Worm (Caenorhabditis elegans) whole organism, L2 larva: ENCODE results near the gene srj-8.

Source experiments
- C34F6.9 ChIP-seq: fragments of 150-350 bp; optimal IDR thresholded peaks from 2 replicates; lab custom pipeline; 2014; ENCODE audit warnings: missing biosample characterization, missing genetic modification characterization
- F13H6.1 ChIP-seq: sonication (generic microtip); optimal IDR thresholded peaks from 2 replicates; lab custom pipeline; 2016; ENCODE audit warnings: missing genetic modification characterization, missing compliant biosample characterization
- R02D3.7 ChIP-seq: fragments of 150-350 bp; optimal IDR thresholded peaks from 2 replicates; lab custom pipeline; 2014; ENCODE audit warnings: missing biosample characterization, missing genetic modification characterization
- ZK546.5 ChIP-seq: sonication (generic microtip); optimal IDR thresholded peaks from 2 replicates; lab custom pipeline; 2017; ENCODE audit warnings: missing biosample characterization, missing genetic modification characterization
- alr-1 ChIP-seq: fragments of 150-350 bp; optimal IDR thresholded peaks from 2 replicates; lab custom pipeline; 2014; ENCODE audit warnings: missing biosample characterization, missing genetic modification characterization
- aly-2 ChIP-seq: fragments of 150-350 bp; optimal IDR thresholded peaks from 2 replicates; lab custom pipeline; 2014; ENCODE audit warnings: missing biosample characterization, missing genetic modification characterization
- ama-1 ChIP-seq: fragments of 150-350 bp; optimal IDR thresholded peaks from 2 replicates; lab custom pipeline; 2018; ENCODE audit warnings: inconsistent platforms
- blmp-1 ChIP-seq: sonication (generic microtip); optimal IDR thresholded peaks from 2 replicates; lab custom pipeline; 2017; ENCODE audit warnings: missing genetic modification characterization, mild to moderate bottlenecking, missing compliant biosample characterization, antibody characterized with exemption, moderate library complexity; ENCODE audit not compliant: insufficient read depth
- ceh-16 ChIP-seq: fragments of 150-350 bp; optimal IDR thresholded peaks from 2 replicates; lab custom pipeline; 2014; ENCODE audit warnings: missing biosample characterization, missing genetic modification characterization
- ceh-82 ChIP-seq: fragments of 150-350 bp; optimal IDR thresholded peaks from 2 replicates; lab custom pipeline; 2014; ENCODE audit warnings: missing biosample characterization, missing genetic modification characterization
- crh-2 ChIP-seq: sonication (generic microtip); optimal IDR thresholded peaks from 2 replicates; lab custom pipeline; 2017; ENCODE audit warnings: missing biosample characterization, missing genetic modification characterization
- dmd-4 ChIP-seq: sonication (generic microtip); optimal IDR thresholded peaks from 2 replicates; lab custom pipeline; 2017; ENCODE audit warnings: missing biosample characterization, missing genetic modification characterization
- elt-3 ChIP-seq: sonication (generic microtip); optimal IDR thresholded peaks from 2 replicates; lab custom pipeline; 2017; ENCODE audit warnings: missing biosample characterization, missing genetic modification characterization
- fos-1 ChIP-seq: fragments of 150-350 bp; optimal IDR thresholded peaks from 2 replicates; lab custom pipeline; 2014; ENCODE audit warnings: missing biosample characterization, missing genetic modification characterization
- gmeb-1 ChIP-seq: fragments of 150-350 bp; optimal IDR thresholded peaks from 2 replicates; lab custom pipeline; 2014; ENCODE audit warnings: missing biosample characterization, missing genetic modification characterization
- lin-13 ChIP-seq: fragments of 150-350 bp; optimal IDR thresholded peaks from 2 replicates; lab custom pipeline; 2014; ENCODE audit warnings: missing biosample characterization, missing genetic modification reagents, missing genetic modification characterization
- lin-39 ChIP-seq: fragments of 150-350 bp; optimal IDR thresholded peaks from 2 replicates; lab custom pipeline; 2014; ENCODE audit warnings: missing biosample characterization, missing genetic modification reagents, missing genetic modification characterization
- mab-5 ChIP-seq: fragments of 150-350 bp; optimal IDR thresholded peaks from 2 replicates; lab custom pipeline; 2014; ENCODE audit warnings: missing biosample characterization, missing genetic modification characterization
- mbf-1 ChIP-seq: sonication (generic microtip); optimal IDR thresholded peaks from 2 replicates; lab custom pipeline; 2017; ENCODE audit warnings: missing biosample characterization, missing genetic modification characterization
- mdl-1 ChIP-seq, 2 experiments: fragments of 150-350 bp in 1 of 2; sonication (generic microtip) in 1 of 2; optimal IDR thresholded peaks; 2 replicates each; lab custom pipeline; 2017; ENCODE audit warnings: missing biosample characterization in 2 of 2, missing genetic modification characterization in 2 of 2
- nhr-11 ChIP-seq: fragments of 150-350 bp; optimal IDR thresholded peaks from 2 replicates; lab custom pipeline; 2014; ENCODE audit warnings: missing biosample characterization, missing genetic modification characterization
- nhr-12 ChIP-seq: fragments of 150-350 bp; optimal IDR thresholded peaks from 2 replicates; lab custom pipeline; 2014; ENCODE audit warnings: missing biosample characterization, missing genetic modification characterization
- nhr-21 ChIP-seq: fragments of 150-350 bp; optimal IDR thresholded peaks from 2 replicates; lab custom pipeline; 2014; ENCODE audit warnings: missing biosample characterization, missing genetic modification characterization
- nhr-23 ChIP-seq: fragments of 150-350 bp; optimal IDR thresholded peaks from 2 replicates; lab custom pipeline; 2014; ENCODE audit warnings: missing biosample characterization, missing genetic modification reagents, missing genetic modification characterization
- nhr-237 ChIP-seq: fragments of 150-350 bp; optimal IDR thresholded peaks from 2 replicates; lab custom pipeline; 2014; ENCODE audit warnings: missing biosample characterization, missing genetic modification characterization
- peb-1 ChIP-seq: fragments of 150-350 bp; optimal IDR thresholded peaks from 2 replicates; lab custom pipeline; 2014; ENCODE audit warnings: missing biosample characterization, missing genetic modification characterization
- sem-4 ChIP-seq: fragments of 150-350 bp; optimal IDR thresholded peaks from 2 replicates; lab custom pipeline; 2014; ENCODE audit warnings: missing biosample characterization, missing genetic modification reagents, missing genetic modification characterization
- skn-1 ChIP-seq: sonication (generic microtip); optimal IDR thresholded peaks from 2 replicates; lab custom pipeline; 2017; ENCODE audit warnings: missing biosample characterization, missing genetic modification characterization
- sma-3 ChIP-seq: sonication (generic microtip); optimal IDR thresholded peaks from 2 replicates; lab custom pipeline; 2016; ENCODE audit warnings: missing genetic modification reagents, missing genetic modification characterization, missing compliant biosample characterization
- sma-9 ChIP-seq, 2 experiments: fragments of 150-350 bp in 1 of 2; sonication (generic microtip) in 1 of 2; optimal IDR thresholded peaks; 2 replicates each; lab custom pipeline; 2014 to 2016; ENCODE audit warnings: missing genetic modification characterization in 2 of 2, mild to moderate bottlenecking in 1 of 2, missing biosample characterization in 1 of 2, missing compliant biosample characterization in 1 of 2, missing genetic modification reagents in 1 of 2, moderate library complexity in 1 of 2
- unc-39 ChIP-seq: fragments of 150-350 bp; optimal IDR thresholded peaks from 2 replicates; lab custom pipeline; 2014; ENCODE audit warnings: missing biosample characterization, missing genetic modification characterization
- unc-62 ChIP-seq: fragments of 150-350 bp; optimal IDR thresholded peaks from 2 replicates; lab custom pipeline; 2014; ENCODE audit warnings: missing biosample characterization, missing genetic modification reagents, missing genetic modification characterization
- zag-1 ChIP-seq: fragments of 150-350 bp; optimal IDR thresholded peaks from 2 replicates; lab custom pipeline; 2014; ENCODE audit warnings: missing biosample characterization, missing genetic modification characterization
- ztf-1 ChIP-seq: fragments of 200-800 bp; sonication (Bioruptor generic); conservative IDR thresholded peaks from 2 replicates; pipeline ENCODE4 v1.3.6; 2022; ENCODE audit warnings: missing genetic modification characterization, missing compliant biosample characterization
- ztf-11 ChIP-seq: sonication (generic microtip); optimal IDR thresholded peaks from 2 replicates; lab custom pipeline; 2017; ENCODE audit warnings: missing biosample characterization, missing genetic modification characterization
- ztf-4 ChIP-seq: fragments of 150-350 bp; optimal IDR thresholded peaks from 2 replicates; lab custom pipeline; 2014; ENCODE audit warnings: missing biosample characterization, missing genetic modification characterization

Gene srj-8

ce11 chrV:3256051-3256450 lies 8.4 kb downstream of the srj-8 start, which contains the start of gene srt-63:
Gene srt-63, minus strand, starts transcription at chrV:3256151.
- no peak for TF ChIP-seq ztf-4 (tag; lab: Kevin White, UChicago)

- no peak for TF ChIP-seq ztf-11 (tag; lab: Kevin White, UChicago)
- TF ChIP-seq sem-4 (tag; lab: Kevin White, UChicago), result no peak
- TF ChIP-seq ztf-1, result no peak
- TF ChIP-seq ceh-82, result no peak
- TF ChIP-seq, all 48 proteins: peak for 0
Observed at ce11 chrV:3256809-3257208, 9.2 kb downstream of the srj-8 start.

ce11 chrV:3257277-3257676 lies 9.7 kb downstream of the srj-8 start, which contains the start of gene T28A11.22:
Gene T28A11.22, plus strand, starts transcription at chrV:3257577.
- TF ChIP-seq ztf-11 (tag; lab: Kevin White, UChicago) (no peak), unc-62 (GFP tag; lab: Kevin White, UChicago) (no peak), crh-2 (tag; lab: Kevin White, UChicago) (no peak), nhr-12 (tag; lab: Kevin White, UChicago) (no peak), F13H6.1 (tag; lab: Kevin White, UChicago) (no peak), mbf-1 (tag; lab: Kevin White, UChicago) (no peak), C34F6.9 (tag; lab: Kevin White, UChicago) (no peak), nhr-21 (tag; lab: Kevin White, UChicago) (no peak), blmp-1 (no peak), dmd-4 (tag; lab: Kevin White, UChicago) (no peak), unc-39 (tag; lab: Kevin White, UChicago) (no peak), ceh-16 (tag; lab: Kevin White, UChicago) (no peak), elt-3 (tag; lab: Kevin White, UChicago) (no peak), lin-39 (tag; lab: Kevin White, UChicago) (no peak), nhr-237 (tag; lab: Kevin White, UChicago) (no peak), lin-13 (GFP tag; lab: Kevin White, UChicago) (no peak), gmeb-1 (no peak), mdl-1 (tag; optimal IDR thresholded peaks at IDR 0.05; lab: Kevin White, UChicago) (no peak), sma-3 (GFP tag; lab: Kevin White, UChicago) (no peak)
- TF ChIP-seq, all 48 proteins: peak for 0

ce11 chrV:3259168-3259622 lies 11.6 kb downstream of the srj-8 start, which contains the start of gene T28A11.16:
Gene T28A11.16, minus strand, starts transcription at chrV:3259218.
- no peak for TF ChIP-seq R02D3.7 (tag; lab: Kevin White, UChicago)
- TF ChIP-seq F13H6.1 (tag; lab: Kevin White, UChicago), result peak; percentile 30
- TF ChIP-seq sma-9 (GFP tag; optimal IDR thresholded peaks at IDR 0.05; lab: Kevin White, UChicago), result peak; percentile 88
- TF ChIP-seq sma-9 (tag; optimal IDR thresholded peaks at IDR 0.05; lab: Kevin White, UChicago), result no peak
- TF ChIP-seq ZK546.5, result no peak
- TF ChIP-seq peb-1 (tag; lab: Kevin White, UChicago), result no peak
- no peak for TF ChIP-seq aly-2 (tag; lab: Kevin White, UChicago)

ce11 chrV:3260075-3260474 lies 12.5 kb downstream of the srj-8 start, which contains the start of gene srbc-5:
Gene srbc-5, plus strand, starts transcription at chrV:3260375.
- TF ChIP-seq peb-1 (tag; lab: Kevin White, UChicago) (no peak), nhr-11 (tag; lab: Kevin White, UChicago) (no peak), nhr-23 (no peak), fos-1 (tag; lab: Kevin White, UChicago) (no peak), sma-3 (GFP tag; lab: Kevin White, UChicago) (no peak), C34F6.9 (tag; lab: Kevin White, UChicago) (no peak), mdl-1 (tag; optimal IDR thresholded peaks at IDR 0.05; lab: Kevin White, UChicago) (no peak), R02D3.7 (tag; lab: Kevin White, UChicago) (no peak), zag-1 (tag; lab: Kevin White, UChicago) (no peak), aly-2 (tag; lab: Kevin White, UChicago) (no peak), mbf-1 (tag; lab: Kevin White, UChicago) (no peak), skn-1 (no peak), nhr-21 (tag; lab: Kevin White, UChicago) (no peak), alr-1 (tag; lab: Kevin White, UChicago) (no peak), mab-5 (tag; lab: Kevin White, UChicago) (no peak), sma-9 (GFP tag; optimal IDR thresholded peaks at IDR 0.05; lab: Kevin White, UChicago) (no peak), sma-9 (tag; optimal IDR thresholded peaks at IDR 0.05; lab: Kevin White, UChicago) (no peak), ama-1 (lab: Kevin White, UChicago) (no peak)
